Worm (Caenorhabditis elegans) whole organism, midembryonic: ENCODE results near the gene C54F6.17.
"Not testable (repeated sequence)": the region's sequence is repeated elsewhere in the genome, so short reads cannot be mapped to it uniquely, and the experiment has no call there.

Experiments
- T22C8.4 ChIP-seq: fragments of 200-800 bp; sonication (Bioruptor generic); IDR thresholded peaks from 2 replicates; pipeline ENCODE4 v1.3.6; 2022; ENCODE audit warnings: missing genetic modification characterization, missing compliant biosample characterization
- cog-1 ChIP-seq: sonication (generic microtip); optimal IDR thresholded peaks from 2 replicates; lab custom pipeline; 2016; ENCODE audit warnings: missing genetic modification characterization, missing compliant biosample characterization
- flt-1 ChIP-seq: fragments of 200-800 bp; sonication (Bioruptor generic); IDR thresholded peaks from 2 replicates; pipeline ENCODE4 v1.3.6; 2022; ENCODE audit warnings: missing genetic modification characterization, missing compliant biosample characterization
- klf-2 ChIP-seq: fragments of 200-800 bp; sonication (Bioruptor generic); conservative IDR thresholded peaks from 2 replicates; pipeline ENCODE4 v1.3.6; 2022; ENCODE audit warnings: missing genetic modification reagents, missing genetic modification characterization, missing compliant biosample characterization
- med-1 ChIP-seq: sonication (generic microtip); optimal IDR thresholded peaks from 2 replicates; lab custom pipeline; 2017; ENCODE audit warnings: missing genetic modification characterization, mild to moderate bottlenecking, missing compliant biosample characterization, antibody characterized with exemption, missing genetic modification reagents; ENCODE audit not compliant: insufficient read depth
- ref-1 ChIP-seq: fragments of 200-800 bp; sonication (Bioruptor generic); conservative IDR thresholded peaks from 2 replicates; pipeline ENCODE4 v1.3.6; 2022; ENCODE audit warnings: missing genetic modification reagents, missing genetic modification characterization, missing compliant biosample characterization
- tab-1 ChIP-seq: fragments of 200-800 bp; sonication (Bioruptor generic); IDR thresholded peaks from 2 replicates; pipeline ENCODE4 v1.3.6; 2022; ENCODE audit warnings: missing genetic modification characterization, missing compliant biosample characterization
- ztf-23 ChIP-seq: fragments of 200-800 bp; sonication (Bioruptor generic); IDR thresholded peaks from 2 replicates; pipeline ENCODE4 v1.3.6; 2022; ENCODE audit warnings: missing genetic modification reagents, missing genetic modification characterization, missing compliant biosample characterization
- ztf-29 ChIP-seq: fragments of 200-800 bp; sonication (Bioruptor generic); IDR thresholded peaks from 2 replicates; pipeline ENCODE4 v1.3.6; 2022; ENCODE audit warnings: missing genetic modification reagents, missing genetic modification characterization, missing compliant biosample characterization

C54F6.17 gene

DNA sequence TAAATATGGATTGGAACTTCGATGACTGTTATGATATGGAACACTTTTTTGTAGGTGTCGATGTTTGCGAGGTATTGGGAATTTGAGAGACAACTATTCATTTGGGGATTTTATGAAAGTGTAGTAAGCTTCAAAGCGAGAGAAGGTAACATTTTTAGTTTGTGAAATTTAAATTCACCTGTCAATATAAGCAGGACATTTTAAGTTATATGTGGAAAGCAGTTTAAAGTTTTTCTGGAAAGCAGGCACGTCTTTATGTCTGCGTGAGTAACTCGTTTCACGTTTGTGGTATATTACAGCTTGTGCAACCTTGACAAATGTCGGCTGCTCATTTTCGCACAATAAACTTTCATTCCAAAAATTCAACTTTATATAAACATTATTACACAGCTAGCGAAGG is 23.0 kb upstream of the C54F6.17 start, which contains the start of gene srh-229:
Gene srh-229, minus strand, starts transcription at position 101 of the 400 bp plus-strand sequence.
- TF ChIP-seq tab-1 (GFP tag; lab: Robert Waterston, UW) (no peak), flt-1 (no peak), ztf-23 (no peak), ref-1 (no peak), T22C8.4 (GFP tag; lab: Robert Waterston, UW) (no peak), klf-2 (GFP tag; lab: Robert Waterston, UW) (no peak), cog-1 (no peak), ztf-29 (GFP tag; lab: Robert Waterston, UW) (no peak), med-1 (GFP tag; lab: Kevin White, UChicago) (no peak)

DNA sequence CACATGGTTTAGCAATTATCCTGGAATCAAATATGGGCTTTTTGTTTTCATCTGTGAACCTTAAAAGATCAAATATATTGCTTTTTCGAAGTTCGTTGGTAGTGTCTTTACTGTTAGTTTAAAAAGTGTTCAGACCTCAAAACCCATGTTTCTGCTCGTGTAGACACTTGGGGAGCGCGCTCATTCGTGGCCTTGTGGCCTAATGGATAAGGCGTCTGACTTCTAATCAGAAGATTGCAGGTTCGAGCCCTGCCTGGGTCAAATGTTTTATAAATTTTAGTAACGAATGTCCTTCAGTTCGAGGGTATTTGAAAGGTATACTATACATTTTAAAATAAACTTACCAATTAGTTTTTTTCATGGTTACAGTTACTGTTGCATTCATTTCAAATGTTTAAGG is 21.0 kb upstream of the C54F6.17 start:
- TF ChIP-seq ref-1 (no peak), klf-2 (GFP tag; lab: Robert Waterston, UW) (no peak), ztf-23 (no peak), flt-1 (no peak)

DNA sequence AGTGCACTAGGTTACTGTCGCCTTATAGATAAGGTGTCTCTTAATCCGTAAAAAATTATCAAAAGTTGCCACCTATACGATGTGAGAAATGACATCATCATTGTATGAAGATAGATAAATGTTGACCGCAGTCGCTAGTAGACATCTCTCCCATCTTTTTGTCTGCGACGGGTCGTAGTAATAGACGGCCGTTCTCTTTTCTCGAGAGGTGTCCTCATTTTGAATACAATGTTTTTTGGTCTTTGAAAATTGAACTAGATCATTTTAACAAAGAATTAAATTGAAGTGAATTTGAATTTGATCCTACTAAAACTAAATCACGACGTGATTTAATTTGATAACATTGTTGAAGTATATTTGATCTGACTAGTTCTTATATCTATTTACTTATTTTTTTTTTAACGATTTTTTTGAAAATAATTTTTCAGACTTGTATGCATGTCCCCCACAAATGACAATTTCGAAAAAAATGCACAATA is 18.6 kb upstream of the C54F6.17 start, which contains the start of the genes str-31 and nhr-172:
Gene str-31, minus strand, starts transcription at position 101 of the 479 bp plus-strand sequence.
Gene nhr-172, plus strand, starts transcription at position 429 of the 479 bp plus-strand sequence.
- TF ChIP-seq flt-1 (no peak), cog-1 (no peak), ztf-29 (GFP tag; lab: Robert Waterston, UW) (no peak), T22C8.4 (GFP tag; lab: Robert Waterston, UW) (no peak), ztf-23 (no peak), tab-1 (GFP tag; lab: Robert Waterston, UW) (no peak), med-1 (GFP tag; lab: Kevin White, UChicago) (no peak), klf-2 (GFP tag; lab: Robert Waterston, UW) (no peak), ref-1 (no peak)

DNA sequence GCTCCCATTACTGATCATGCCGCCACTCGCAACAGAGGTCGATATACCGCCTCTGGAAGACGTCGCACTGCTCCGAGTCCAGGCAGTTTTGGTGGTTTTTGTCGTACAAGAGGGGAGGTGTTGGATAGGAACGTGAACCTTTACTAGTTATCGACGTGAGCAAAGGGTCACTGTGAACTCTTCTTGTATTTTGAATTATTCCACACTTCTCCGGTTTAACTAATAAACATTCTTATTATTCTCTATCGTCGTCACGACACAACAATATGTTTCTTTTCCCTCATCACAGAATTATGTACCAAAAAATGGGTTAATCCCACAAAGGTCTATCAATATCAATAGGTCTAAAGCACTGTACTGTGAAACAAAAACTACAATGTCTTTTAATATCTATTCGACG is 15.8 kb upstream of the C54F6.17 start, which contains the start of gene nhr-171:
Gene nhr-171, plus strand, starts transcription at position 301 of the 400 bp plus-strand sequence.
- TF ChIP-seq T22C8.4 (GFP tag; lab: Robert Waterston, UW); med-1 (GFP tag; lab: Kevin White, UChicago); tab-1 (GFP tag; lab: Robert Waterston, UW): not testable (repeated sequence)

DNA sequence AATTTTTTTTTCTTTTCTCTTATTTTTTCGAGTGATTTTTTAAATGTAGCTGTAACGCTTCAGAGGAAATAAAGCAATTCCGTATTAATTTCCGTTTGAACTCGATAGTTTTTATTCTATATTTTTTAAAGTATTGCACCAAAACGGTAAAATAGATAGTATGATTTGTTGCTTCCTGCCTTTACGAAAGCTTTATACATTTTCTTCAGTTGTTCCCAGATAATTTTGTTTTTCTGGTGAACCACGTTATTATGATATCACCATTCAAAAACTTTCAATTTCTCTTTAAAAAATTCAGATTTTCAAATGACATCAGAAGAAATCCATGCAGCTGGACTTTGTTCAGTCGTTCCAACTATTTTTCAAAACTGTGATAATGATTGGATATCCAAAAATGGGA is 12.3 kb upstream of the C54F6.17 start, which contains the start of gene srb-18:
Gene srb-18, plus strand, starts transcription at position 301 of the 400 bp plus-strand sequence.
- TF ChIP-seq tab-1 (GFP tag; lab: Robert Waterston, UW) (no peak), cog-1 (no peak), klf-2 (GFP tag; lab: Robert Waterston, UW) (no peak), ztf-29 (GFP tag; lab: Robert Waterston, UW) (no peak), med-1 (GFP tag; lab: Kevin White, UChicago) (no peak), T22C8.4 (GFP tag; lab: Robert Waterston, UW) (no peak), flt-1 (no peak)

DNA sequence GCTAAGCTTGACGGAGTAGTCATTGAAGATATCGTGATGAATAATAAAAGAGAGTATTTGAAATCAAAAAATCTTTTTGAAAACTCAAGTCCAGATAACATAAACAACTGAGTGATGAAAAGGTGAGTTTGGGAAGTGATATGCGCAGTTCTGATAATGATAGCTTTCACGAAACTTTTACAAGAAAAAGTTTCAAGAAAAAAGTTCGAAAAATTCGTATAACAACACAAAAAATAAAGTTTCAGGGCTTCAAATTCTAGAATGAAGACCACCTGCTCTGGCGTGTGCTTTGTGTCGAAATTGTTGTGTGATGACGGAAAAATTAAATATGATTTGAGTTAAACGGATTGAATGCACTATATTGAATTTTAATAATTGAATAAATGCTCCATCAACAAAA is 7.2 kb upstream of the C54F6.17 start, which contains the start of gene srb-19:
Gene srb-19, minus strand, starts transcription at position 101 of the 400 bp plus-strand sequence.
- TF ChIP-seq flt-1 (no peak), T22C8.4 (GFP tag; lab: Robert Waterston, UW) (no peak), klf-2 (GFP tag; lab: Robert Waterston, UW) (no peak), ref-1 (no peak), cog-1 (no peak), tab-1 (GFP tag; lab: Robert Waterston, UW) (no peak), ztf-29 (GFP tag; lab: Robert Waterston, UW) (no peak), med-1 (GFP tag; lab: Kevin White, UChicago) (no peak), ztf-23 (no peak)

DNA sequence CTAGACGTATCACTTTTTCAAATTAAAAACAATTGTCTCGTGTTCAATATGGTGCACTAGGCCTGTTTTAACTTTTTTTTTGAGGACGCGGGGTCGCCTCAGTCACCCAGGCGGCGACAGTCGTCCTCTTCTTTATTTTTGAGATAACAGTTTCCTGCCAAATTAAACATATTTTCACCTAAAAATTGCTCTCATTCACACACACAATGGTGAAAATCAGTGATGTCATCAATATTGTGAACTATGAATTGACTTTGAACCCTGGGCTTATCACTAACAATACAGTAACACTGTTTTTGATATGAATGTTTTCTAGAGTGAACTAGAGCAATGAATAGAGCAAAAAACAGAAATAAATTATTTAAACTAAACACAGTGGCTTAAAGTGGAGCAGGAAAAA is 5.9 kb upstream of the C54F6.17 start:
- TF ChIP-seq klf-2 (GFP tag; lab: Robert Waterston, UW): no peak
- TF ChIP-seq tab-1 (GFP tag; lab: Robert Waterston, UW): no peak
- no peak for TF ChIP-seq med-1 (GFP tag; lab: Kevin White, UChicago)
- no peak for TF ChIP-seq flt-1
- TF ChIP-seq cog-1: no peak
- no peak for TF ChIP-seq T22C8.4 (GFP tag; lab: Robert Waterston, UW)
- no peak for TF ChIP-seq ref-1

DNA sequence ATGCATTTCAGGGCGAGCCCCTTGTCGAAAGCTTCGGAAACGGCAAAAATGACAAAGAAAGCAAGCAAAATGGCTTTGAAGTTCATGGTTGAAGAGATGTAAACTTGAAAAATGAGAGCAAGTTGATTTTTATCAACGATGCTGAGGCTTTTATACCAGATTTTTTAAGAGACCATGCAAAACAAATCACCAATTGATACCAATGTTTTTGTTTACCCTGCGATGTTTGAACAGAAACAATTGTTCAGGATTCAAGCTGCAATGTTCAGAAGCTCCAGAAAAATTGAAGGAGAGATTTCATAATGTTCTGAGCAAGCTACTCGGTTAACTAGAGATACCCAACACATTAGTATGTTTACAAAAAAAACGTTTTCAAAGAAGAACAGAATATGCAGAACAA is 5.0 kb upstream of the C54F6.17 start, which contains the start of gene C54F6.15:
Gene C54F6.15, minus strand, starts transcription at position 101 of the 400 bp plus-strand sequence.
- no peak for TF ChIP-seq ref-1
- TF ChIP-seq med-1 (GFP tag; lab: Kevin White, UChicago): no peak
- no peak for TF ChIP-seq tab-1 (GFP tag; lab: Robert Waterston, UW)
- TF ChIP-seq klf-2 (GFP tag; lab: Robert Waterston, UW): no peak
- no peak for TF ChIP-seq cog-1
- no peak for TF ChIP-seq flt-1
- TF ChIP-seq T22C8.4 (GFP tag; lab: Robert Waterston, UW): no peak

DNA sequence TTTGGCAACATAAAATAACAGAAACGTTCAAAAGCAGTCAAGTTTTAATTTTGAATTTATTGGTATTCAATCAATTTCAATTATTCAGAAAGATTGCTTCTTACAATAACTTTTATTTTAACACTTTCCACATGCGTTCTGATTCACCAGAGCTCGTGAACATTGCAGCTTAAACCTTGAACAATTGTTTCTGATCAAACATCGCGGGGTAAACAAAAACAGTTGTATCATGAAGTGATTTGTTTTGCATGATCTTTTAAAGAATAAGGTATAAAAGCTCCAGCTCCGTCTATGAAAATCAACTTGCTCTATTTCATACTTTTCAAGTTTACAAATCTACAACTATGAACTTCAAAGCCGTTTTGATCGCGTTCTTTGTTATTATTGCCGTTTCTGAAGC is 3.9 kb upstream of the C54F6.17 start, which contains the start of gene C54F6.6:
Gene C54F6.6, plus strand, starts transcription at position 301 of the 400 bp plus-strand sequence.
- TF ChIP-seq ztf-29 (GFP tag; lab: Robert Waterston, UW) (no peak), med-1 (GFP tag; lab: Kevin White, UChicago) (no peak), tab-1 (GFP tag; lab: Robert Waterston, UW) (no peak)

DNA sequence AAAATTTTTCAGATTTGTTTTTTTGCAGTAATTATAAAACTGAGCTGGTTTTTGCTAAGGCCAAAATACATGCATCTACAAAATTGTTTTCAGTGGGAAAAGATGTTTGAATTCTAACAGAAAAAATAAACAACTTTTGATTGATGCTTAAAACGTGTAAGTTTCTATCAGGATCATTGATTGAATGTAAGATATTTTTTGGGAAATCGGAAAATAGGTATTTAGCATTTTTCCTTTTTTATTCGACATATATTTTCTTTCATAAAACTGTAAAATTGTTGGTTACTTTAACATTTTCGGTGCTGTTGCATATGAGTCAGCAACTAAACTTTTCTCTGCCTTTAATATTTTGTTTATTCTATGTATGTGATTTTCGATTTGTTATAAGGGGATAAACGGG is 2.8 kb upstream of the C54F6.17 start, which contains the start of gene C54F6.20:
Gene C54F6.20, plus strand, starts transcription at position 301 of the 400 bp plus-strand sequence.
- TF ChIP-seq klf-2 (GFP tag; lab: Robert Waterston, UW): no peak
- TF ChIP-seq tab-1 (GFP tag; lab: Robert Waterston, UW): no peak
